Worm (Caenorhabditis elegans): Measurements from ENCODE around the gene R102.11.

DNA sequence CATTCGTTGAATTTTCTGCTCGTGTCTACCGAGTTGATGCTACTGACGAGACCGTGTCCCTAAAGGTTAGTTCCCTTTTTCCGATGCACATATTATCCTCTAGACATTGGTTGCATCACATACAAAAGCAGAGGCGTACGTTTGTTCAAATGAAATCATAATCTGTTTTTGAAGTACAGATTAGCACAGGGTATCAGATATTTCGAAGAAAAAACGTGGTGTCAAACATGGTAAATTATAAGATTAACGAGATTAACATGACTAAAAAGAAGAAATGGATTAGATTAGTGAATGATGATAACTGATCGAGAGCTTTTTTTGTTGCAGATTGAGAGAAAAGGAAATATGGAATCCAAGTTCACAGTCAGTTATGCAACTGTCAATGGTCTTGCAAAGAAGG is 19.3 kb upstream of the R102.11 start:
- TF ChIP-seq klf-2 (GFP tag; conservative IDR thresholded peaks at IDR 0.05): no peak
- TF ChIP-seq flt-1 (GFP tag; IDR thresholded peaks at IDR 0.05): no peak
